Worm (Caenorhabditis elegans): ENCODE data around the gene mec-1.

ce11 chrV:6930284-6930683 is 26.1 kb upstream of the mec-1 start:
- TF ChIP-seq Y5F2A.4 (GFP tag; optimal IDR thresholded peaks at IDR 0.05) = no peak
- no peak for TF ChIP-seq ceh-28 (tag; optimal IDR thresholded peaks at IDR 0.05)
- TF ChIP-seq nhr-237 (tag; optimal IDR thresholded peaks at IDR 0.05) = no peak
- no peak for TF ChIP-seq lin-39 (tag; optimal IDR thresholded peaks at IDR 0.05)
- TF ChIP-seq fkh-10 (GFP tag; optimal IDR thresholded peaks at IDR 0.05) = no peak

All from whole organism, L4 larva.